Fruit fly (Drosophila melanogaster): Measurements from ENCODE around the gene daed.

The daed gene

DNA sequence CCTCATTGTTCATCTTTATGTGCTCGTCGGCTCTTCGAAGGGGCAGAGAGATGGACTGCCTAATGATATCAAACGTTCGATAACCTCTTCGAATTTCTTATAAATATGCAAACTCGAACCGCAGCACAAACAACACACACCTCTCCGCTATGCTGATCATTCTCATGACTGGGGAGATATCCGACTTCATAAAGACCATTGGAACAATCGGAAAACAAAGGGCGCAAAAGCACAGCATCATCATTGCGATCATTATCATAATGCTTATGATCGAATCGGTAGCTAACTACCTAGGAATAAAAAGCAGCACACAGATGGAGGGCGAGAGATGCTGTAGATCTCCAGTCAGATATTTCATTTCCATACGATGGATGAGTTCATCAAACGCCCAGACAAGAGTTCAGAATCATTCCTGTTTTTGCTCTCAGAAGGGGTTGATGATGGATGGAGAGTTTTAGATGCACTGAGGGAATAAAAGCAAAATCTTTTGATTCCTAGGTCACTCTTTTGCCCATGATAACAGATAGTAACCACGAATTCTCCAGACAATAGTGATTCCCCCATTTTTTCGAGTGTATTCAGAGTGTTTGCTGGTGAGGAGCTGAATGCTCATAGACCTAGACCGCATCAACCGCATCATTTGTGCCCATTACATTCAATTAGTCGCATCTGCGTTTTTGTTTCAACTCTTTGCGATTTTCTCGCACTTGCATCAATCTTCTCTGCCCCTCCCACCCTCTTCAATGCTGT is 49.0 kb downstream of the daed start (continued):
- TF ChIP-seq CG2199 (GFP tag; IDR thresholded peaks at IDR 0.05) (peak; percentile 72; the same call in 1 of the 3 replicates), zfh1 (GFP tag; IDR thresholded peaks at IDR 0.05) (no peak), grn (GFP tag; optimal IDR thresholded peaks at IDR 0.05) (peak; percentile 97), CG2678 (tag; optimal IDR thresholded peaks at IDR 0.05) (peak; percentile 14), Awh (GFP tag; IDR thresholded peaks at IDR 0.05) (0 out of 2 replicates have a peak, but pooled peaks have one; percentile 41)

DNA sequence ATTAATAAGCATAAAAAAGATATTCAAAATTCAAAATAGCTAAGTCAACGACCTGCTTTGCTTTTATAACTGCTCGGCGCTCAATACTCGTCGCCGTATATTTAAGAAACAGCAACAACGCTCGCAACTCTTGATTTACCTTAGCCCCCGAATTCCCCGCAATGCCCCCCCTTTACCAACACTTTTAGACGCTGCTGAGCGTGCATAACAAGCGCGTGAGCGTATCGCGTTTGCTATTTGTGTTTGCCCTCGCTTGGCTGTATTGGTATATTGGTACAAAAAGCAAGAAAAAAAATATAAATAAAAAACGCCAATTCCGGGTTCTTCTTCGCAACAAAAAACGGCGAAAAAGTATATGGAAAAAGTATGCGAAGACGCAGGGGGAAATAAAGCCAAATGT is 50.2 kb downstream of the daed start:
- TF ChIP-seq ftz-f1 (GFP tag; optimal IDR thresholded peaks at IDR 0.05) (peak; percentile 7), Sin3A (optimal IDR thresholded peaks at IDR 0.05) (no peak), sd (tag; optimal IDR thresholded peaks at IDR 0.05) (peak; percentile 95), CG10543 (GFP tag; optimal IDR thresholded peaks at IDR 0.05) (peak; percentile 83), CG6813 (GFP tag; optimal IDR thresholded peaks at IDR 0.05) (no peak), B-H2 (GFP tag; optimal IDR thresholded peaks at IDR 0.05) (peak; percentile 42), CG18599 (GFP tag; optimal IDR thresholded peaks at IDR 0.05) (peak; percentile 43), cwo (GFP tag; optimal IDR thresholded peaks at IDR 0.05) (peak; percentile 89), HHEX (GFP tag; optimal IDR thresholded peaks at IDR 0.05) (peak; percentile 22), Hr51 (GFP tag; optimal IDR thresholded peaks at IDR 0.05) (no peak), Deaf1 (tag; optimal IDR thresholded peaks at IDR 0.05) (peak; percentile 34), CG3281 (GFP tag; optimal IDR thresholded peaks at IDR 0.05) (peak; percentile 5), CG2678 (tag; optimal IDR thresholded peaks at IDR 0.05) (peak; percentile 21), Blimp-1 (GFP tag; optimal IDR thresholded peaks at IDR 0.05) (no peak), Hey (tag; optimal IDR thresholded peaks at IDR 0.05) (no peak), sqz (GFP tag; optimal IDR thresholded peaks at IDR 0.05) (peak; percentile 61), rib (GFP tag; IDR thresholded peaks at IDR 0.05) (0 out of 2 replicates have a peak, but pooled peaks have one; percentile 61), CG17829 (tag; optimal IDR thresholded peaks at IDR 0.05) (no peak), CG8924 (tag; optimal IDR thresholded peaks at IDR 0.05) (peak; percentile 1), Eip74EF (GFP tag; optimal IDR thresholded peaks at IDR 0.05) (peak in 1 of 2 experiments; percentile 93), otp (GFP tag; IDR thresholded peaks at IDR 0.05) (no peak), CG5953 (GFP tag; IDR thresholded peaks at IDR 0.05) (no peak), Pdp1 (GFP tag; optimal IDR thresholded peaks at IDR 0.05) (peak in 1 of 2 experiments; percentile 91), ems (GFP tag; optimal IDR thresholded peaks at IDR 0.05) (no peak), bcd (GFP tag; optimal IDR thresholded peaks at IDR 0.05) (peak; percentile 27), oc (tag; optimal IDR thresholded peaks at IDR 0.05) (peak; percentile 61), CG14441 (GFP tag; IDR thresholded peaks at IDR 0.05) (peak; percentile 21; the same call in 1 of the 2 replicates), CG14710 (tag; optimal IDR thresholded peaks at IDR 0.05) (no peak), pho (GFP tag; optimal IDR thresholded peaks at IDR 0.05) (no peak), CG9609 (GFP tag; optimal IDR thresholded peaks at IDR 0.05) (no peak), aop (GFP tag; IDR thresholded peaks at IDR 0.05) (peak; percentile 33; the same call in 1 of the 2 replicates), CG12769 (tag; optimal IDR thresholded peaks at IDR 0.05) (peak; percentile 79), CG2712 (tag; optimal IDR thresholded peaks at IDR 0.05) (no peak), ssp (GFP tag; IDR thresholded peaks at IDR 0.05) (no peak), sug (tag; optimal IDR thresholded peaks at IDR 0.05) (peak; percentile 56), croc (GFP tag; conservative IDR thresholded peaks at IDR 0.05) (no peak), CG32532 (GFP tag; IDR thresholded peaks at IDR 0.05) (peak; percentile 30; the same call in 1 of the 2 replicates), CG32767 (GFP tag; IDR thresholded peaks at IDR 0.05) (no peak), abd-A (tag; optimal IDR thresholded peaks at IDR 0.05) (peak; percentile 97), bowl (GFP tag; IDR thresholded peaks at IDR 0.05) (no peak), Rfx (GFP tag; IDR thresholded peaks at IDR 0.05) (peak; percentile 29; the same call in 1 of the 2 replicates), Side (GFP tag; optimal IDR thresholded peaks at IDR 0.05) (no peak), toy (GFP tag; IDR thresholded peaks at IDR 0.05) (no peak)
